Fruit fly (Drosophila melanogaster): ENCODE measurements around the gene Acp98AB.

The Acp98AB gene

DNA sequence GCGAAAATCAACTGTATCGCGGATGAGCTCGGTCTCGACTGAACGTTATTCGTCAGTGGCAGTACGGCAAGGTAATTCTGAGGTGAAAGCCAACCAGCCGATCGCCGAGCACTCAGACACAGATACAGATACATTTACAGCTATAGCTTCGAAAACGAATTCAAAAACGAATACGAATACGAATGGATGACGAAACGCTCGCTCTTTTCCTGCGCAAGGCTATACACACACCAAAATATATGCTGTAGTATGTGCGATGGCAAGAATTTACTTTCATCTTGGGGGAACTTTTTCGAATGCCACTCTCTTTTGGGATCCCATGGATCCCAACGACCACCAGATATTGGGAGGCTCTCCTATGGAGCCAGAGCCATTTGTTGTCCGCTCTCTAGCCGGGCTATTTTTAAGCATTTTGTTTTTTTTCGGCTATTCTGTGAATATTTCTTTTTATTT is 34.5 kb upstream of the Acp98AB start, which contains the start of gene Mlc1:
Gene Mlc1, minus strand, starts transcription at position 51 of the 453 bp plus-strand sequence.
- TF ChIP-seq GATAd (GFP tag; optimal IDR thresholded peaks at IDR 0.05) (no peak), Hnf4 (GFP tag; optimal IDR thresholded peaks at IDR 0.05) (no peak), br (GFP tag; optimal IDR thresholded peaks at IDR 0.05) (no peak)

DNA sequence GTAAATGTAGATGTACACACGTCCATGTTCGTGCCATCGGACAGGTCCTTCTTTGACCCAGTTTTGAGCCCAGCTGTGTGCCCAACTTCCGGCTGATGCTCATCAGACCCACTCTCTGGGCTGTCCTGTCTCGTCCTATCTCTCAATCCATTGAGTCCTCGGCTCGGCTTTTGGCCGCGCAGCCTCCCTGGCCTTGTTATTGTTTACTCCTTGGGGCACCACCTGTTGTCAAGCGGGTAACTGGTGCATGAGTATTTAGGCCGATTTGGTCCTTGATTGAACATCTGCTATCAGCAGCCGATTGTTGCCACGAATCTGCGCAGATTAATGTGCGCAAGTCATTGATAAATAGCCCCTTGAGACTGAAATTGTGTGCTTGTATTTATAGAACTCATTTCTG is 33.3 kb upstream of the Acp98AB start:
- TF ChIP-seq Sp1 (GFP tag; optimal IDR thresholded peaks at IDR 0.05) = no peak

DNA sequence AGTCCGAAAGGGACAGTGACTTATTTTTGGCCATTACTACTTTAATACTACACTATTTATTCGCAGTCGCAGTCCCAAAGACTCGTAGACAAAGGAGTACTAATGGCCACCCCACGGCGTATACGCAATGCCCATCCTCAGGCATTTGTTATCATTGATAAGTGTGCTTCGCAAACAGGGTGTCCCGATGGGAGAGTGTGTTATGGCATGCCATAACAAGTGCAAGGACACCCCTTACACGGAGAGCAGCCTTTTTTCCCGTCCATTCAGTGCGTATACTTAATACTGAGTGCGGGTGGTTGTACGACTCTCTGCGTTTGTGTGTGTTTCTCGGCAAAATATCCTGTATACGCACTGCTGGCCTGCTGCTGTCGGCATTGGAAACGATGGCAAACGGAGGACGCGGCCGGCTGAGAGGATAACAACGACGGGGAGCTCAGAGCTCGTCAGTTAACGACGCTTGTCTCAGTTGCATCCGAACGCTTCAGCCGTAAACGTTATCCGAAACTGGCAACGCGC is 32.7 kb upstream of the Acp98AB start, which contains the start of gene unc80:
Gene unc80, plus strand, starts transcription at position 469 of the 519 bp plus-strand sequence.
- TF ChIP-seq foxo (GFP tag; optimal IDR thresholded peaks at IDR 0.05) (no peak), OdsH (GFP tag; optimal IDR thresholded peaks at IDR 0.05) (no peak), N (GFP tag; optimal IDR thresholded peaks at IDR 0.05) (no peak), Dif (GFP tag; optimal IDR thresholded peaks at IDR 0.05; ENCODE audit: partially characterized antibody) (no peak), Jra (GFP tag; optimal IDR thresholded peaks at IDR 0.05) (no peak), h (GFP tag; optimal IDR thresholded peaks at IDR 0.05) (no peak), ey (GFP tag; optimal IDR thresholded peaks at IDR 0.05) (no peak), br (GFP tag; optimal IDR thresholded peaks at IDR 0.05) (no peak), Vsx2 (GFP tag; optimal IDR thresholded peaks at IDR 0.05; ENCODE audit: partially characterized antibody) (no peak)

DNA sequence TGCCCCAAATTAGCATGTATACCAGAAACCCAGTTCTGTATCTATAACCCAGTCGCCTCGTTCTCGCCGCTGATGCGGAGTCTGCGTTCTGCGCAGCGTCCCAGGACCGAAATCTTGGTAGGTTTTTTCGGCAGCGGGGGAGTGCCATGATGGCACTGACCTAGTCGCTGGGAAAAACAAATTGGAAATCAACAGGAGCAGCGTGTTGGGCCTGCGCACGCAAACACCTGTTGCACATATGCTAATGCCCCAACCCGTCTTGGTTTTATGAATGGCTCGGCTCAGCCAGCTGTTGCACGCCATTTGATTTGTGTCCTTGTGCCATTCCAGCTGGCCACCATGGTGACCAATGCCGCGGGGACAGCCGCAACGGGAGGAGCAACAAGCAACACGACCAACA is 31.8 kb upstream of the Acp98AB start:
- TF ChIP-seq sage (GFP tag; optimal IDR thresholded peaks at IDR 0.05) = no peak
- no peak for TF ChIP-seq ey (GFP tag; optimal IDR thresholded peaks at IDR 0.05)
- TF ChIP-seq h (GFP tag; optimal IDR thresholded peaks at IDR 0.05) = no peak
- no peak for TF ChIP-seq lola (GFP tag; optimal IDR thresholded peaks at IDR 0.05)
- no peak for TF ChIP-seq Dif (GFP tag; optimal IDR thresholded peaks at IDR 0.05; ENCODE audit: partially characterized antibody)
- TF ChIP-seq Dfd (GFP tag; optimal IDR thresholded peaks at IDR 0.05) = no peak
- no peak for TF ChIP-seq Myc (optimal IDR thresholded peaks at IDR 0.05)
- TF ChIP-seq CrebA (GFP tag; optimal IDR thresholded peaks at IDR 0.05; ENCODE audit: borderline replicate concordance) = no peak
- no peak for TF ChIP-seq HLH106 (tag; optimal IDR thresholded peaks at IDR 0.05)
- TF ChIP-seq CG32264 (GFP tag; optimal IDR thresholded peaks at IDR 0.05) = no peak
- TF ChIP-seq OdsH (GFP tag; optimal IDR thresholded peaks at IDR 0.05) = no peak
- TF ChIP-seq tai (GFP tag; optimal IDR thresholded peaks at IDR 0.05) = no peak
- no peak for TF ChIP-seq jim (GFP tag; optimal IDR thresholded peaks at IDR 0.05)
- TF ChIP-seq Rel (GFP tag; optimal IDR thresholded peaks at IDR 0.05) = no peak
- TF ChIP-seq Rel (tag; optimal IDR thresholded peaks at IDR 0.05) = no peak

DNA sequence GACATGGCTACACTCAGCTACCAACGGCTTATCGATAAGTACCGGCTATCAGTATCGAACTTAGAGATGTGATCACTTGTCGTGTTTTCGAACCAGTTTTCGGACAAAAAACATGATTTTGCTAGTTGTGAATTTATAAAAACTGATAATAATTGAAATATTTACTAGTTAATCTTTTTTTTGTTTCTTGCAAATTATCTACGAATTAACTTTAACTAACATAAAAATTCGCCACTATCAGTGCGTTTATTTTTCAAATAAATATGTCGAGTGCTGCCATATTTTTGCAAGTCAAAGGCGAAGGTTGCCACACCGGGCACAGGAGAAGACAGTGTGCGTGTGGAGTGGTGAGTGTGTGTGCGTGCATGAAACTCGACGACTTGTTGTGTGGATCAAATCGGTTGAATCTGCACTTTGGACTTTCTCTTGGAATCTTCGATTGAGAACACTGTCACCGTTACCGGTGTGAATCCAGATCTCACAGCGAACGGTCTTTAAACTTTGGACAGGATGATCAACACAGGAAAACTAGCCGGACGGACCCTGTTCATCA is 17.4 kb upstream of the Acp98AB start, which contains the start of gene Hsdl2:
Gene Hsdl2, plus strand, starts transcription at position 349 of the 553 bp plus-strand sequence.
- TF ChIP-seq CG32264 (GFP tag; optimal IDR thresholded peaks at IDR 0.05) = no peak
- peak; percentile 61 for TF ChIP-seq ey (GFP tag; optimal IDR thresholded peaks at IDR 0.05)
- no peak for TF ChIP-seq tai (GFP tag; optimal IDR thresholded peaks at IDR 0.05)
- no peak for TF ChIP-seq Mio (GFP tag; optimal IDR thresholded peaks at IDR 0.05)
- no peak for TF ChIP-seq sage (GFP tag; optimal IDR thresholded peaks at IDR 0.05)
- no peak for TF ChIP-seq psq (GFP tag; optimal IDR thresholded peaks at IDR 0.05)
- TF ChIP-seq OdsH (GFP tag; optimal IDR thresholded peaks at IDR 0.05) = peak; percentile 11
- no peak for TF ChIP-seq Dif (GFP tag; optimal IDR thresholded peaks at IDR 0.05; ENCODE audit: partially characterized antibody)
- TF ChIP-seq dmrt93B (GFP tag; optimal IDR thresholded peaks at IDR 0.05) = no peak
- TF ChIP-seq rgr (GFP tag; optimal IDR thresholded peaks at IDR 0.05) = peak; percentile 37
- peak; percentile 60 for TF ChIP-seq fru (GFP tag; optimal IDR thresholded peaks at IDR 0.05)
- no peak for TF ChIP-seq CrebA (GFP tag; optimal IDR thresholded peaks at IDR 0.05; ENCODE audit: borderline replicate concordance)
- peak; percentile 45 for TF ChIP-seq Myc (optimal IDR thresholded peaks at IDR 0.05)
- TF ChIP-seq Abd-B (GFP tag; optimal IDR thresholded peaks at IDR 0.05) = no peak
- no peak for TF ChIP-seq Vsx2 (GFP tag; optimal IDR thresholded peaks at IDR 0.05; ENCODE audit: partially characterized antibody)
- no peak for TF ChIP-seq Dfd (GFP tag; optimal IDR thresholded peaks at IDR 0.05)
- TF ChIP-seq h (GFP tag; optimal IDR thresholded peaks at IDR 0.05) = peak; percentile 67
- no peak for TF ChIP-seq CG9705 (GFP tag; optimal IDR thresholded peaks at IDR 0.05)
- TF ChIP-seq Hr83 (GFP tag; optimal IDR thresholded peaks at IDR 0.05; ENCODE audit: poor library complexity, severe bottlenecking) = no peak
- peak; percentile 33 for TF ChIP-seq HLH106 (tag; optimal IDR thresholded peaks at IDR 0.05)
- TF ChIP-seq dsf (GFP tag; optimal IDR thresholded peaks at IDR 0.05; ENCODE audit: borderline replicate concordance) = no peak
- peak; percentile 38 for TF ChIP-seq sv (GFP tag; optimal IDR thresholded peaks at IDR 0.05)
- TF ChIP-seq Rel (GFP tag; optimal IDR thresholded peaks at IDR 0.05) = no peak
- TF ChIP-seq Rel (tag; optimal IDR thresholded peaks at IDR 0.05) = no peak
- TF ChIP-seq Jra (GFP tag; optimal IDR thresholded peaks at IDR 0.05) = no peak
- TF ChIP-seq GATAd (GFP tag; optimal IDR thresholded peaks at IDR 0.05) = peak; percentile 56
- no peak for TF ChIP-seq Hr78 (GFP tag; optimal IDR thresholded peaks at IDR 0.05)
- peak in 1 of 2 experiments; percentile 51 for TF ChIP-seq foxo (GFP tag; optimal IDR thresholded peaks at IDR 0.05)
- no peak for TF ChIP-seq Sp1 (GFP tag; optimal IDR thresholded peaks at IDR 0.05)
- no peak for TF ChIP-seq jim (GFP tag; optimal IDR thresholded peaks at IDR 0.05)
- TF ChIP-seq N (GFP tag; optimal IDR thresholded peaks at IDR 0.05) = no peak
- TF ChIP-seq woc (GFP tag; optimal IDR thresholded peaks at IDR 0.05) = no peak
- TF ChIP-seq brk (GFP tag; optimal IDR thresholded peaks at IDR 0.05) = no peak
- peak; percentile 50 for TF ChIP-seq br (GFP tag; optimal IDR thresholded peaks at IDR 0.05)
- no peak for TF ChIP-seq pan (optimal IDR thresholded peaks at IDR 0.05)
- no peak for TF ChIP-seq dl (GFP tag; optimal IDR thresholded peaks at IDR 0.05; ENCODE audit: insufficient read depth in 1 of 2, partially characterized antibody in 2 of 2)

All from whole organism, wandering third instar larva.